Worm (Caenorhabditis elegans) whole organism, early embryonic: ENCODE measurements around the gene srsx-9.

ENCODE experiments used
- B0310.2 ChIP-seq: sonication (generic microtip); optimal IDR thresholded peaks from 2 replicates; lab custom pipeline; 2016; ENCODE audit warnings: mild to moderate bottlenecking, missing genetic modification characterization, missing compliant biosample characterization
- F13C5.2 ChIP-seq: sonication (generic microtip); optimal IDR thresholded peaks from 2 replicates; lab custom pipeline; 2017; ENCODE audit warnings: mild to moderate bottlenecking, missing genetic modification characterization, inconsistent platforms, missing compliant biosample characterization
- aly-1 ChIP-seq: sonication (generic microtip); optimal IDR thresholded peaks from 2 replicates; lab custom pipeline; 2016; ENCODE audit warnings: missing genetic modification characterization, missing compliant biosample characterization
- ama-1 ChIP-seq: fragments of 150-350 bp; optimal IDR thresholded peaks from 2 replicates; lab custom pipeline; 2014
- ceh-36 ChIP-seq: sonication (generic microtip); optimal IDR thresholded peaks from 2 replicates; lab custom pipeline; 2016; ENCODE audit warnings: missing genetic modification characterization, inconsistent platforms, missing compliant biosample characterization
- ets-7 ChIP-seq: sonication (generic microtip); optimal IDR thresholded peaks from 2 replicates; lab custom pipeline; 2016; ENCODE audit warnings: missing genotype, missing genetic modification characterization, missing compliant biosample characterization
- flt-1 ChIP-seq: fragments of 200-800 bp; sonication (Bioruptor generic); IDR thresholded peaks from 2 replicates; pipeline ENCODE4 v1.3.6; 2022; ENCODE audit warnings: missing genetic modification characterization, missing compliant biosample characterization
- sea-1 ChIP-seq: fragments of 200-800 bp; sonication (Bioruptor generic); conservative IDR thresholded peaks from 2 replicates; pipeline ENCODE4 v1.3.6; 2022; ENCODE audit warnings: missing genetic modification characterization, missing compliant biosample characterization
- tra-4 ChIP-seq: sonication (generic microtip); optimal IDR thresholded peaks from 2 replicates; lab custom pipeline; 2017; ENCODE audit warnings: missing genetic modification characterization, missing compliant biosample characterization

- TF ChIP-seq ama-1 (no peak), sea-1 (no peak), flt-1 (GFP tag; lab: Robert Waterston, UW) (no peak), F13C5.2 (tag; lab: Kevin White, UChicago) (no peak), aly-1 (tag; lab: Kevin White, UChicago) (no peak), B0310.2 (tag; lab: Kevin White, UChicago) (no peak), tra-4 (tag; lab: Kevin White, UChicago) (no peak), ceh-36 (tag; lab: Kevin White, UChicago) (no peak), ets-7 (tag; lab: Kevin White, UChicago) (no peak)
These were observed 46.5 kb downstream of the srsx-9 start, which contains the start of gene srh-21 for ce11 chrV:4926371-4926770.
